Worm (Caenorhabditis elegans) whole organism, young adult: ENCODE measurements around the gene ndua-7.

Experiments used
- B0261.1 ChIP-seq: sonication (generic microtip); optimal IDR thresholded peaks from 2 replicates; lab custom pipeline; 2016; ENCODE audit warnings: mild to moderate bottlenecking, missing genetic modification characterization, moderate library complexity, missing compliant biosample characterization
- C06A6.2 ChIP-seq: fragments of 200-800 bp; sonication (Bioruptor generic); conservative IDR thresholded peaks from 2 replicates; pipeline ENCODE4 v1.3.6; 2022; ENCODE audit warnings: missing genetic modification characterization, missing compliant biosample characterization
- C17E4.6 ChIP-seq: fragments of 200-800 bp; sonication (Bioruptor generic); IDR thresholded peaks from 2 replicates; pipeline ENCODE4 v1.3.6; 2022; ENCODE audit warnings: missing genetic modification reagents, missing genetic modification characterization, missing compliant biosample characterization
- F10E7.11 ChIP-seq: sonication (generic microtip); optimal IDR thresholded peaks from 2 replicates; lab custom pipeline; 2017; ENCODE audit warnings: mild to moderate bottlenecking, missing genetic modification characterization, moderate library complexity, missing compliant biosample characterization
- F52B5.7 ChIP-seq: sonication (generic microtip); optimal IDR thresholded peaks from 2 replicates; lab custom pipeline; 2016; ENCODE audit warnings: mild to moderate bottlenecking, missing genetic modification characterization, missing compliant biosample characterization
- F57A8.1 ChIP-seq: fragments of 200-800 bp; sonication (Bioruptor generic); optimal IDR thresholded peaks from 2 replicates; lab custom pipeline; 2018; ENCODE audit warnings: mild to moderate bottlenecking, missing genetic modification characterization, moderate library complexity, missing compliant biosample characterization
- F57C9.4 ChIP-seq: sonication (generic microtip); optimal IDR thresholded peaks from 2 replicates; lab custom pipeline; 2017; ENCODE audit warnings: mild to moderate bottlenecking, missing genetic modification characterization, missing compliant biosample characterization
- T26A5.8 ChIP-seq: sonication (generic microtip); optimal IDR thresholded peaks from 2 replicates; lab custom pipeline; 2016; ENCODE audit warnings: missing genetic modification characterization, missing compliant biosample characterization
- Y53G8AR.9 ChIP-seq: fragments of 200-800 bp; sonication (Bioruptor generic); conservative IDR thresholded peaks from 2 replicates; pipeline ENCODE4 v1.3.6; 2022; ENCODE audit warnings: missing genetic modification reagents, missing genetic modification characterization, missing compliant biosample characterization
- Y56A3A.18 ChIP-seq: fragments of 200-800 bp; sonication (Bioruptor generic); IDR thresholded peaks from 2 replicates; pipeline ENCODE4 v1.3.6; 2022; ENCODE audit warnings: missing genetic modification reagents, missing genetic modification characterization, missing compliant biosample characterization
- Y79H2A.3 ChIP-seq: fragments of 200-800 bp; sonication (Bioruptor generic); conservative IDR thresholded peaks from 2 replicates; pipeline ENCODE4 v1.3.6; 2022; ENCODE audit warnings: missing genetic modification reagents, missing genetic modification characterization, missing compliant biosample characterization
- ama-1 ChIP-seq, 3 experiments: fragments of 150-350 bp in 1 of 3; sonication (generic microtip) in 2 of 3; optimal IDR thresholded peaks; 2 replicates each; lab custom pipeline; 2014 to 2018; ENCODE audit warnings: missing biosample characterization in 2 of 3, missing genetic modification characterization in 2 of 3, missing genetic modification reagents in 2 of 3
- aptf-2 ChIP-seq: fragments of 200-800 bp; sonication (Bioruptor generic); conservative IDR thresholded peaks from 2 replicates; pipeline ENCODE4 v1.3.6; 2022; ENCODE audit warnings: missing genetic modification reagents, missing genetic modification characterization, missing compliant biosample characterization
- attf-6 ChIP-seq: fragments of 200-800 bp; sonication (Bioruptor generic); IDR thresholded peaks from 2 replicates; pipeline ENCODE4 v1.3.6; 2022; ENCODE audit warnings: missing genetic modification reagents, missing genetic modification characterization, missing compliant biosample characterization
- bed-1 ChIP-seq: fragments of 200-800 bp; sonication (Bioruptor generic); IDR thresholded peaks from 2 replicates; pipeline ENCODE4 v1.3.6; 2022; ENCODE audit warnings: missing genetic modification reagents, missing genetic modification characterization, missing compliant biosample characterization
- cebp-1 ChIP-seq, 2 experiments: fragments of 200-800 bp in 1 of 2; sonication (Bioruptor generic) in 1 of 2; sonication (generic microtip) in 1 of 2; IDR thresholded peaks in 1 of 2; optimal IDR thresholded peaks in 1 of 2; 2 replicates each; pipeline versions ENCODE4 v1.3.6 to Lab custom; 2017 to 2022; ENCODE audit warnings: missing compliant biosample characterization in 2 of 2, missing genetic modification characterization in 2 of 2, mild to moderate bottlenecking in 1 of 2, missing genetic modification reagents in 1 of 2, moderate library complexity in 1 of 2
- ceh-100 ChIP-seq: fragments of 200-800 bp; sonication (Bioruptor generic); IDR thresholded peaks from 2 replicates; pipeline ENCODE4 v1.3.6; 2022; ENCODE audit warnings: missing genetic modification reagents, missing genetic modification characterization, missing compliant biosample characterization
- ceh-58 ChIP-seq: fragments of 200-800 bp; sonication (Bioruptor generic); IDR thresholded peaks from 2 replicates; pipeline ENCODE4 v1.3.6; 2022; ENCODE audit warnings: missing genetic modification characterization, missing compliant biosample characterization
- die-1 ChIP-seq: sonication (generic microtip); optimal IDR thresholded peaks from 2 replicates; lab custom pipeline; 2016; ENCODE audit warnings: missing genotype, mild to moderate bottlenecking, missing genetic modification characterization, missing compliant biosample characterization
- egl-18 ChIP-seq: fragments of 200-800 bp; sonication (Bioruptor generic); IDR thresholded peaks from 2 replicates; pipeline ENCODE4 v1.3.6; 2022; ENCODE audit warnings: missing genetic modification reagents, missing genetic modification characterization, missing compliant biosample characterization
- egl-44 ChIP-seq: fragments of 200-800 bp; sonication (Bioruptor generic); IDR thresholded peaks from 2 replicates; pipeline ENCODE4 v1.3.6; 2022; ENCODE audit warnings: missing genetic modification reagents, missing genetic modification characterization, missing compliant biosample characterization
- ets-4 ChIP-seq: fragments of 200-800 bp; sonication (Bioruptor generic); optimal IDR thresholded peaks from 2 replicates; lab custom pipeline; 2018; ENCODE audit warnings: mild to moderate bottlenecking, missing genetic modification characterization, missing compliant biosample characterization
- fkh-3 ChIP-seq: sonication (generic microtip); optimal IDR thresholded peaks from 2 replicates; lab custom pipeline; 2016; ENCODE audit warnings: mild to moderate bottlenecking, missing genetic modification characterization, missing compliant biosample characterization
- gei-17 ChIP-seq: fragments of 200-800 bp; sonication (Bioruptor generic); optimal IDR thresholded peaks from 2 replicates; lab custom pipeline; 2018; ENCODE audit warnings: mild to moderate bottlenecking, missing genetic modification characterization, missing compliant biosample characterization
- hlh-26 ChIP-seq: fragments of 200-800 bp; sonication (Bioruptor generic); conservative IDR thresholded peaks from 2 replicates; pipeline ENCODE4 v1.3.6; 2022; ENCODE audit warnings: missing genetic modification reagents, missing genetic modification characterization, missing compliant biosample characterization
- hmg-1.2 ChIP-seq: fragments of 200-800 bp; sonication (Bioruptor generic); IDR thresholded peaks from 2 replicates; pipeline ENCODE4 v1.3.6; 2022; ENCODE audit warnings: missing genetic modification reagents, missing genetic modification characterization, missing compliant biosample characterization
- hmg-20 ChIP-seq: fragments of 200-800 bp; sonication (Bioruptor generic); IDR thresholded peaks from 2 replicates; pipeline ENCODE4 v1.3.6; 2022; ENCODE audit warnings: missing genetic modification reagents, missing genetic modification characterization, missing compliant biosample characterization
- lin-35 ChIP-seq, 3 experiments: fragments of 150-350 bp in 2 of 3; sonication (generic microtip) in 1 of 3; optimal IDR thresholded peaks; 2 replicates each; lab custom pipeline; 2014 to 2018; ENCODE audit warnings: missing biosample characterization in 3 of 3, missing genetic modification characterization in 3 of 3, missing genetic modification reagents in 3 of 3
- lir-1 ChIP-seq: fragments of 200-800 bp; sonication (Bioruptor generic); conservative IDR thresholded peaks from 2 replicates; pipeline ENCODE4 v1.3.6; 2022; ENCODE audit warnings: missing genetic modification reagents, missing genetic modification characterization, missing compliant biosample characterization
- lsy-27 ChIP-seq: sonication (generic microtip); optimal IDR thresholded peaks from 2 replicates; lab custom pipeline; 2017; ENCODE audit warnings: missing genetic modification characterization, mild to moderate bottlenecking, missing compliant biosample characterization, antibody characterized with exemption, missing genotype, borderline replicate concordance; ENCODE audit not compliant: insufficient read depth
- madf-6 ChIP-seq: fragments of 200-800 bp; sonication (Bioruptor generic); IDR thresholded peaks from 2 replicates; pipeline ENCODE4 v1.3.6; 2022; ENCODE audit warnings: missing genetic modification reagents, missing genetic modification characterization, missing compliant biosample characterization
- madf-8 ChIP-seq: fragments of 200-800 bp; sonication (Bioruptor generic); conservative IDR thresholded peaks from 2 replicates; pipeline ENCODE4 v1.3.6; 2022; ENCODE audit warnings: missing genetic modification reagents, missing genetic modification characterization, missing compliant biosample characterization
- mcd-1 ChIP-seq: fragments of 200-800 bp; sonication (Bioruptor generic); IDR thresholded peaks from 2 replicates; pipeline ENCODE4 v1.3.6; 2022; ENCODE audit warnings: missing genetic modification reagents, missing genetic modification characterization, missing compliant biosample characterization
- nfyb-1 ChIP-seq: fragments of 200-800 bp; sonication (Bioruptor generic); IDR thresholded peaks from 2 replicates; pipeline ENCODE4 v1.3.6; 2022; ENCODE audit warnings: missing genetic modification reagents, missing genetic modification characterization, missing compliant biosample characterization
- nhr-120 ChIP-seq: fragments of 200-800 bp; sonication (Bioruptor generic); IDR thresholded peaks from 2 replicates; pipeline ENCODE4 v1.3.6; 2022; ENCODE audit warnings: missing genetic modification characterization, missing compliant biosample characterization
- nhr-90 ChIP-seq: sonication (generic microtip); optimal IDR thresholded peaks from 2 replicates; lab custom pipeline; 2016; ENCODE audit warnings: missing genotype, mild to moderate bottlenecking, missing genetic modification characterization, missing compliant biosample characterization
- pbrm-1 ChIP-seq: fragments of 200-800 bp; sonication (Bioruptor generic); IDR thresholded peaks from 2 replicates; pipeline ENCODE4 v1.3.6; 2022; ENCODE audit warnings: missing genetic modification reagents, missing genetic modification characterization, missing compliant biosample characterization
- sdz-38 ChIP-seq: sonication (generic microtip); optimal IDR thresholded peaks from 2 replicates; lab custom pipeline; 2016; ENCODE audit warnings: missing genotype, missing genetic modification characterization, missing compliant biosample characterization
- sea-2 ChIP-seq: fragments of 200-800 bp; sonication (Bioruptor generic); IDR thresholded peaks from 2 replicates; pipeline ENCODE4 v1.3.6; 2022; ENCODE audit warnings: missing genetic modification characterization, missing compliant biosample characterization
- somi-1 ChIP-seq: fragments of 200-800 bp; sonication (Bioruptor generic); optimal IDR thresholded peaks from 2 replicates; lab custom pipeline; 2018; ENCODE audit warnings: mild to moderate bottlenecking, missing genetic modification characterization, missing compliant biosample characterization
- sptf-2 ChIP-seq: fragments of 200-800 bp; sonication (Bioruptor generic); optimal IDR thresholded peaks from 2 replicates; lab custom pipeline; 2018; ENCODE audit warnings: mild to moderate bottlenecking, missing genetic modification characterization, missing compliant biosample characterization
- tbp1 ChIP-seq: fragments of 200-800 bp; sonication (Bioruptor generic); optimal IDR thresholded peaks from 2 replicates; lab custom pipeline; 2018; ENCODE audit warnings: mild to moderate bottlenecking, missing genetic modification characterization, missing compliant biosample characterization
- tbx-9 ChIP-seq: sonication (generic microtip); optimal IDR thresholded peaks from 2 replicates; lab custom pipeline; 2016; ENCODE audit warnings: borderline replicate concordance, missing genetic modification characterization, inconsistent platforms, missing compliant biosample characterization
- tlf-1 ChIP-seq: fragments of 200-800 bp; sonication (Bioruptor generic); optimal IDR thresholded peaks from 2 replicates; lab custom pipeline; 2018; ENCODE audit warnings: mild to moderate bottlenecking, missing genetic modification characterization, missing compliant biosample characterization
- unc-130 ChIP-seq: sonication (generic microtip); optimal IDR thresholded peaks from 2 replicates; lab custom pipeline; 2016; ENCODE audit warnings: missing genetic modification reagents, missing genetic modification characterization, missing compliant biosample characterization
- unc-62 ChIP-seq: fragments of 150-350 bp; optimal IDR thresholded peaks from 2 replicates; lab custom pipeline; 2014; ENCODE audit warnings: missing biosample characterization, missing genetic modification reagents, missing genetic modification characterization
- zim-3 ChIP-seq: sonication (generic microtip); optimal IDR thresholded peaks from 2 replicates; lab custom pipeline; 2017; ENCODE audit warnings: mild to moderate bottlenecking, missing genetic modification characterization, moderate library complexity, missing compliant biosample characterization
- ztf-25 ChIP-seq: fragments of 200-800 bp; sonication (Bioruptor generic); IDR thresholded peaks from 2 replicates; pipeline ENCODE4 v1.3.6; 2022; ENCODE audit warnings: missing genetic modification reagents, missing genetic modification characterization, missing compliant biosample characterization

Gene ndua-7

DNA sequence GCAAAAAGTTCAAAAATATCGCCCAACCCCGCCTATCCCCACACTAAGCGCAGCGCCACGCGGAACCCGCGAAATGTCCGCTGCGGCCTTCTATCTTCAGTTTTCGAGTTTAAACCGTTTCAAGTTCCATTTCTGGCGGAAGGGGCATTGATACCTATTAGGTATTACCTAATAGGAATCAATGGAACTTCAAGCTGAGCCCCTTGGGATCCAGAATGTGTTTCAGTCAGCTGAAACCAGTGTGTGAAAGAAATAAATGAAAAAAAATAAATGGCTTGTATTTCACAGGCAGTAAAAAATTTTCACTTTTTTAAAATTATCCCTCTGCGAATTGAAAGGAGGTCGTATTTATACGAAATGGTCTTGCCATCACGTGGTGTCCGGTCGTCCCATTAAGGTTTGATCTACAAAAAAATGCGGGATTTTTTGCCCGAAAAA, 26.8 kb upstream of the ndua-7 start (continued):
- peak; percentile 49 for TF ChIP-seq zim-3 (tag; lab: Kevin White, UChicago)
- peak; percentile 75 for TF ChIP-seq die-1
- no peak for TF ChIP-seq sea-2
- TF ChIP-seq ceh-100 (GFP tag; lab: Robert Waterston, UW) = peak; percentile 52
- peak; percentile 52; the same call in 1 of the 2 replicates for TF ChIP-seq egl-44 (GFP tag; lab: Robert Waterston, UW)
- TF ChIP-seq F57C9.4 (tag; lab: Kevin White, UChicago) = no peak
- peak; percentile 62 for TF ChIP-seq mcd-1 (GFP tag; lab: Robert Waterston, UW)
- TF ChIP-seq nhr-120 (GFP tag; lab: Robert Waterston, UW) = no peak
- TF ChIP-seq F10E7.11 (tag; lab: Kevin White, UChicago) = no peak
- TF ChIP-seq ztf-25 (GFP tag; lab: Robert Waterston, UW) = 0 out of 2 replicates have a peak, but pooled peaks have one; percentile 17
- TF ChIP-seq tbx-9 (tag; lab: Kevin White, UChicago) = no peak
- TF ChIP-seq nfyb-1 (GFP tag; lab: Robert Waterston, UW) = 0 out of 2 replicates have a peak, but pooled peaks have one; percentile 24
- no peak for TF ChIP-seq aptf-2
- no peak for TF ChIP-seq egl-18 (GFP tag; lab: Robert Waterston, UW)
- peak; percentile 78 for TF ChIP-seq tbp1 (GFP tag; lab: Kevin White, UChicago)
- no peak for TF ChIP-seq B0261.1 (tag; lab: Kevin White, UChicago)
- TF ChIP-seq cebp-1 (GFP tag; IDR thresholded peaks at IDR 0.05; lab: Robert Waterston, UW) = no peak
- TF ChIP-seq cebp-1 (tag; optimal IDR thresholded peaks at IDR 0.05; lab: Kevin White, UChicago) = peak; percentile 58
- TF ChIP-seq sdz-38 (tag; lab: Kevin White, UChicago) = no peak
- TF ChIP-seq hlh-26 (GFP tag; lab: Robert Waterston, UW) = no peak
- TF ChIP-seq somi-1 (GFP tag; lab: Kevin White, UChicago) = no peak
- TF ChIP-seq fkh-3 (tag; lab: Kevin White, UChicago) = no peak
- no peak for TF ChIP-seq nhr-90
- no peak for TF ChIP-seq ama-1 (optimal IDR thresholded peaks at IDR 0.05; lab: Kevin White, UChicago)
- TF ChIP-seq ama-1 (GFP tag; optimal IDR thresholded peaks at IDR 0.05; lab: Kevin White, UChicago) = peak; percentile 17 to 73
- peak; percentile 70 for TF ChIP-seq Y53G8AR.9
- peak in 1 of 3 experiments; percentile 29 for TF ChIP-seq lin-35 (GFP tag; optimal IDR thresholded peaks at IDR 0.05; lab: Kevin White, UChicago)
- no peak for TF ChIP-seq C06A6.2 (GFP tag; lab: Robert Waterston, UW)
- peak; percentile 97 for TF ChIP-seq attf-6 (GFP tag; lab: Robert Waterston, UW)
- TF ChIP-seq sptf-2 (GFP tag; lab: Kevin White, UChicago) = peak; percentile 85
- peak; percentile 27 for TF ChIP-seq lsy-27
- peak; percentile 89 for TF ChIP-seq Y79H2A.3 (GFP tag; lab: Robert Waterston, UW)
- no peak for TF ChIP-seq ceh-58 (GFP tag; lab: Robert Waterston, UW)
- peak; percentile 88; the same call in 1 of the 2 replicates for TF ChIP-seq pbrm-1 (GFP tag; lab: Robert Waterston, UW)
- peak; percentile 28 for TF ChIP-seq ets-4 (GFP tag; lab: Kevin White, UChicago)
- TF ChIP-seq F52B5.7 (tag; lab: Kevin White, UChicago) = no peak
- peak; percentile 48 for TF ChIP-seq madf-8 (GFP tag; lab: Robert Waterston, UW)
- peak; percentile 54 for TF ChIP-seq F57A8.1 (GFP tag; lab: Kevin White, UChicago)
- TF ChIP-seq Y56A3A.18 (GFP tag; lab: Robert Waterston, UW) = no peak
- no peak for TF ChIP-seq hmg-20 (GFP tag; lab: Robert Waterston, UW)
- no peak for TF ChIP-seq gei-17 (GFP tag; lab: Kevin White, UChicago)
- no peak for TF ChIP-seq C17E4.6 (GFP tag; lab: Robert Waterston, UW)
- peak; percentile 68 for TF ChIP-seq tlf-1 (GFP tag; lab: Kevin White, UChicago)
- TF ChIP-seq unc-130 (GFP tag; lab: Kevin White, UChicago) = peak; percentile 78
- TF ChIP-seq madf-6 (GFP tag; lab: Robert Waterston, UW) = peak; percentile 89
- TF ChIP-seq T26A5.8 = peak; percentile 43
- no peak for TF ChIP-seq unc-62 (GFP tag; lab: Kevin White, UChicago)
- TF ChIP-seq bed-1 (GFP tag; lab: Robert Waterston, UW) = no peak
- TF ChIP-seq lir-1 (GFP tag; lab: Robert Waterston, UW) = peak; percentile 51; the same call in 1 of the 2 replicates
- TF ChIP-seq hmg-1.2 (GFP tag; lab: Robert Waterston, UW) = peak; percentile 95
